Fruit fly (Drosophila melanogaster) Kc167 (cell line): ENCODE data around the gene Itgbn.

ENCODE experiments used
- Sin3A ChIP-seq: fragments of >200 bp; optimal IDR thresholded peaks from 2 replicates; lab custom pipeline; 2018; ENCODE audit warnings: missing external identifiers
- h ChIP-seq: fragments of >200 bp; optimal IDR thresholded peaks from 3 replicates; lab custom pipeline; 2018; ENCODE audit warnings: missing external identifiers
- insv ChIP-seq: fragments of >200 bp; optimal IDR thresholded peaks from 3 replicates; lab custom pipeline; 2018; ENCODE audit warnings: missing external identifiers
- ttk ChIP-seq: sonication (Bioruptor generic); optimal IDR thresholded peaks from 2 replicates; lab custom pipeline; 2017; ENCODE audit warnings: missing external identifiers

DNA sequence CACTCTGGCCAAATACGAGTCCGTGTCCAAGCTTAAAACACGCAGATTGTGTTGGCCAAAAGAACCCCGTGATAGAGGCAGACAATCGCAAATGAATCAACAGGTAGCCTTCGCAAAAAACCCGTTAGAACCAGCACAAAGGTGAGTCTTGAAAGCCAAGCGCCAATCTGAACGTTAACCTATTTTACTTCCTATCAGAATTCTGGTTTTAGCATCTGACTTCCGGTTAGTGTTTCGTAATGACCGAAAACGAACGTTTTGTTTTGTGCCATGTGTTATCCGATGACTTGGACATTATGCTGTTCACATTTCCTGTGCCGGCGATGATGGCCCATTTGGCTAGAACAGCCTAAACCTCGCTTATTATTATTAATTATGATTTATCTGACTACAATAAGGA lies 19.6 kb downstream of the Itgbn start:
- no peak for TF ChIP-seq h (lab: Kevin White, UChicago)
- no peak for TF ChIP-seq Sin3A (lab: Kevin White, UChicago)
- no peak for TF ChIP-seq insv
- TF ChIP-seq ttk (lab: Kevin White, UChicago), result no peak
